Fruit fly (Drosophila melanogaster) whole organism, embryonic: ENCODE measurements around the gene SkpE.

Source experiments
- CG11695 ChIP-seq: fragments of 200-800 bp; sonication (Bioruptor generic); IDR thresholded peaks from 3 replicates; pipeline ENCODE4 v1.3.6; 2022; ENCODE audit warnings: missing biosample characterization, missing genetic modification characterization
- CG12071 ChIP-seq: fragments of 200-800 bp; sonication (Bioruptor generic); optimal IDR thresholded peaks from 3 replicates; lab custom pipeline; 2018; ENCODE audit warnings: missing biosample characterization, mild to moderate bottlenecking, missing genetic modification characterization
- CG12942 ChIP-seq: fragments of 200-800 bp; sonication (Bioruptor generic); optimal IDR thresholded peaks from 3 replicates; lab custom pipeline; 2016; ENCODE audit warnings: missing biosample characterization, missing genetic modification characterization
- CG13123 ChIP-seq: fragments of 200-800 bp; sonication (Bioruptor generic); optimal IDR thresholded peaks from 2 replicates; lab custom pipeline; 2016; ENCODE audit warnings: missing biosample characterization, missing genetic modification characterization
- CG13287 ChIP-seq: fragments of 200-800 bp; sonication (Bioruptor generic); IDR thresholded peaks from 2 replicates; pipeline ENCODE4 v1.3.6; 2022; ENCODE audit warnings: missing biosample characterization, missing genetic modification characterization; ENCODE audit not compliant: partially characterized antibody
- CG13296 ChIP-seq: fragments of 200-800 bp; sonication (Bioruptor generic); optimal IDR thresholded peaks from 3 replicates; lab custom pipeline; 2018; ENCODE audit warnings: missing biosample characterization, mild to moderate bottlenecking, missing genetic modification characterization
- CG13424 ChIP-seq: fragments of 200-800 bp; sonication (Bioruptor generic); optimal IDR thresholded peaks from 2 replicates; lab custom pipeline; 2019; ENCODE audit warnings: missing biosample characterization, mild to moderate bottlenecking, missing genetic modification characterization, moderate library complexity
- CG13894 ChIP-seq: fragments of 200-800 bp; sonication (Bioruptor generic); optimal IDR thresholded peaks from 3 replicates; lab custom pipeline; 2018; ENCODE audit warnings: missing biosample characterization, mild to moderate bottlenecking, missing genetic modification characterization, moderate library complexity
- CG15269 ChIP-seq: fragments of 200-800 bp; sonication (Bioruptor generic); optimal IDR thresholded peaks from 2 replicates; lab custom pipeline; 2018; ENCODE audit warnings: missing biosample characterization, mild to moderate bottlenecking, missing genetic modification characterization, moderate library complexity
- CG1602 ChIP-seq: fragments of 200-800 bp; sonication (Bioruptor generic); optimal IDR thresholded peaks from 3 replicates; lab custom pipeline; 2016; ENCODE audit warnings: missing biosample characterization, missing genetic modification characterization
- CG17359 ChIP-seq: fragments of 200-800 bp; sonication (Bioruptor generic); optimal IDR thresholded peaks from 3 replicates; lab custom pipeline; 2018; ENCODE audit warnings: missing biosample characterization, mild to moderate bottlenecking, missing genetic modification characterization, moderate library complexity
- CG17912 ChIP-seq: fragments of 200-800 bp; sonication (Bioruptor generic); optimal IDR thresholded peaks from 2 replicates; lab custom pipeline; 2018; ENCODE audit warnings: missing biosample characterization, mild to moderate bottlenecking, missing genetic modification characterization
- CG18262 ChIP-seq: fragments of 200-800 bp; optimal IDR thresholded peaks from 3 replicates; lab custom pipeline; 2019; ENCODE audit warnings: missing biosample characterization, mild to moderate bottlenecking, missing genetic modification characterization, moderate library complexity
- CG2712 ChIP-seq: fragments of 200-800 bp; optimal IDR thresholded peaks from 3 replicates; lab custom pipeline; 2019; ENCODE audit warnings: missing biosample characterization, mild to moderate bottlenecking, missing genetic modification characterization, moderate library complexity
- CG30403 ChIP-seq: fragments of 200-800 bp; sonication (Bioruptor generic); optimal IDR thresholded peaks from 3 replicates; lab custom pipeline; 2016; ENCODE audit warnings: missing biosample characterization, missing genetic modification characterization
- CG30431 ChIP-seq: fragments of 200-800 bp; sonication (Bioruptor generic); optimal IDR thresholded peaks from 2 replicates; lab custom pipeline; 2017; ENCODE audit warnings: missing biosample characterization, missing genetic modification characterization
- CG31224 ChIP-seq: fragments of 200-800 bp; sonication (Bioruptor generic); IDR thresholded peaks from 2 replicates; pipeline ENCODE4 v1.3.6; 2022; ENCODE audit warnings: missing biosample characterization, missing genetic modification characterization
- CG3838 ChIP-seq: fragments of 200-800 bp; sonication (Bioruptor generic); optimal IDR thresholded peaks from 3 replicates; lab custom pipeline; 2016; ENCODE audit warnings: missing biosample characterization, missing genetic modification characterization
- CG4328 ChIP-seq: fragments of 200-800 bp; sonication (Bioruptor generic); optimal IDR thresholded peaks from 3 replicates; lab custom pipeline; 2017; ENCODE audit warnings: missing biosample characterization, missing genetic modification reagents, missing genetic modification characterization
- CG5953 ChIP-seq: fragments of 200-800 bp; sonication (Bioruptor generic); IDR thresholded peaks from 2 replicates; pipeline ENCODE4 v1.3.6; 2022; ENCODE audit warnings: missing biosample characterization, missing genetic modification characterization
- CG7271 ChIP-seq: fragments of 200-800 bp; sonication (Bioruptor generic); optimal IDR thresholded peaks from 2 replicates; lab custom pipeline; 2018; ENCODE audit warnings: missing biosample characterization, mild to moderate bottlenecking, missing genetic modification characterization, moderate library complexity
- CG8388 ChIP-seq: fragments of 200-800 bp; sonication (Bioruptor generic); optimal IDR thresholded peaks from 2 replicates; lab custom pipeline; 2019; ENCODE audit warnings: missing biosample characterization, mild to moderate bottlenecking, missing genetic modification characterization, moderate library complexity
- D19A ChIP-seq: fragments of 200-800 bp; optimal IDR thresholded peaks from 3 replicates; lab custom pipeline; 2019; ENCODE audit warnings: missing biosample characterization, mild to moderate bottlenecking, missing genetic modification characterization, moderate library complexity
- D19B ChIP-seq: fragments of 200-800 bp; sonication (Bioruptor generic); optimal IDR thresholded peaks from 2 replicates; lab custom pipeline; 2017; ENCODE audit warnings: missing biosample characterization, mild to moderate bottlenecking, missing genetic modification characterization
- Dip2 ChIP-seq: fragments of 200-800 bp; sonication (Bioruptor generic); IDR thresholded peaks from 2 replicates; pipeline ENCODE4 v1.3.6; 2022; ENCODE audit warnings: missing biosample characterization, missing genetic modification characterization
- Hand ChIP-seq: fragments of 200-800 bp; sonication (Bioruptor generic); optimal IDR thresholded peaks from 2 replicates; lab custom pipeline; 2017; ENCODE audit warnings: mild to moderate bottlenecking, missing biosample characterization, missing genetic modification reagents, missing genetic modification characterization
- Hmr ChIP-seq: fragments of 200-800 bp; sonication (Bioruptor generic); optimal IDR thresholded peaks from 3 replicates; lab custom pipeline; 2017; ENCODE audit warnings: mild to moderate bottlenecking, missing biosample characterization, missing genetic modification reagents, missing genetic modification characterization
- Lpt ChIP-seq: fragments of >200 bp; optimal IDR thresholded peaks from 2 replicates; lab custom pipeline; 2018; ENCODE audit warnings: missing biosample characterization, missing genetic modification characterization
- Rfx ChIP-seq: fragments of 200-800 bp; sonication (Bioruptor generic); IDR thresholded peaks from 2 replicates; pipeline ENCODE4 v1.3.6; 2022; ENCODE audit warnings: missing biosample characterization, missing genetic modification characterization
- Six4 ChIP-seq: fragments of 200-800 bp; sonication (Bioruptor generic); optimal IDR thresholded peaks from 2 replicates; lab custom pipeline; 2016; ENCODE audit warnings: missing biosample characterization, missing genetic modification characterization
- Sox102F ChIP-seq: fragments of 200-800 bp; sonication (Bioruptor generic); optimal IDR thresholded peaks from 2 replicates; lab custom pipeline; 2018; ENCODE audit warnings: missing biosample characterization, mild to moderate bottlenecking, missing genetic modification characterization, moderate library complexity
- Xbp1 ChIP-seq: fragments of 200-800 bp; sonication (Bioruptor generic); optimal IDR thresholded peaks from 3 replicates; lab custom pipeline; 2016; ENCODE audit warnings: missing biosample characterization, mild to moderate bottlenecking, missing genetic modification characterization
- abd-A ChIP-seq: fragments of 200-800 bp; sonication (Bioruptor generic); optimal IDR thresholded peaks from 3 replicates; lab custom pipeline; 2019; ENCODE audit warnings: missing biosample characterization, mild to moderate bottlenecking, missing genetic modification characterization, moderate library complexity
- ac ChIP-seq: fragments of 200-800 bp; sonication (Bioruptor generic); optimal IDR thresholded peaks from 3 replicates; lab custom pipeline; 2017; ENCODE audit warnings: missing biosample characterization, mild to moderate bottlenecking, missing genetic modification characterization
- amos ChIP-seq: fragments of 200-800 bp; sonication (Bioruptor generic); IDR thresholded peaks from 2 replicates; pipeline ENCODE4 v1.3.6; 2022; ENCODE audit warnings: missing biosample characterization, missing genetic modification characterization; ENCODE audit not compliant: partially characterized antibody
- az2 ChIP-seq: fragments of 200-800 bp; sonication (Bioruptor generic); optimal IDR thresholded peaks from 3 replicates; lab custom pipeline; 2016; ENCODE audit warnings: missing biosample characterization, missing genetic modification characterization
- bcd ChIP-seq: fragments of 200-800 bp; sonication (Bioruptor generic); optimal IDR thresholded peaks from 2 replicates; lab custom pipeline; 2017; ENCODE audit warnings: missing biosample characterization, mild to moderate bottlenecking, missing genetic modification characterization
- bigmax ChIP-seq: fragments of 200-800 bp; sonication (Bioruptor generic); optimal IDR thresholded peaks from 2 replicates; lab custom pipeline; 2018; ENCODE audit warnings: missing biosample characterization, mild to moderate bottlenecking, missing genetic modification characterization
- bsh ChIP-seq, 2 experiments: fragments of 200-800 bp; sonication (Bioruptor generic); optimal IDR thresholded peaks; 2 replicates each; lab custom pipeline; 2017 to 2018; ENCODE audit warnings: mild to moderate bottlenecking in 2 of 2, missing biosample characterization in 2 of 2, missing genetic modification characterization in 2 of 2, moderate library complexity in 1 of 2
- chn ChIP-seq: fragments of 200-800 bp; sonication (Bioruptor generic); optimal IDR thresholded peaks from 2 replicates; lab custom pipeline; 2016; ENCODE audit warnings: missing biosample characterization, missing genetic modification characterization
- cwo ChIP-seq: fragments of 200-800 bp; sonication (Bioruptor generic); optimal IDR thresholded peaks from 3 replicates; lab custom pipeline; 2017; ENCODE audit warnings: missing biosample characterization, missing genetic modification characterization, mild to moderate bottlenecking, moderate library complexity, missing genetic modification reagents
- dmrt99B ChIP-seq: fragments of 200-800 bp; sonication (Bioruptor generic); optimal IDR thresholded peaks from 2 replicates; lab custom pipeline; 2018; ENCODE audit warnings: missing biosample characterization, mild to moderate bottlenecking, missing genetic modification characterization, moderate library complexity
- dysf ChIP-seq: fragments of 200-800 bp; sonication (Bioruptor generic); IDR thresholded peaks from 3 replicates; pipeline ENCODE4 v1.3.6; 2022; ENCODE audit warnings: missing biosample characterization, missing genetic modification characterization
- fd96Cb ChIP-seq: fragments of 200-800 bp; sonication (Bioruptor generic); optimal IDR thresholded peaks from 2 replicates; lab custom pipeline; 2018; ENCODE audit warnings: missing biosample characterization, mild to moderate bottlenecking, missing genetic modification characterization, moderate library complexity
- ham ChIP-seq: fragments of 200-800 bp; sonication (Bioruptor generic); IDR thresholded peaks from 2 replicates; pipeline ENCODE4 v1.3.6; 2022; ENCODE audit warnings: missing biosample characterization, missing genetic modification characterization
- luna ChIP-seq: fragments of 200-800 bp; sonication (Bioruptor generic); optimal IDR thresholded peaks from 2 replicates; lab custom pipeline; 2016; ENCODE audit warnings: missing biosample characterization, missing genetic modification characterization
- nmo ChIP-seq: fragments of 200-800 bp; sonication (Bioruptor generic); optimal IDR thresholded peaks from 2 replicates; lab custom pipeline; 2018; ENCODE audit warnings: missing biosample characterization, mild to moderate bottlenecking, missing genetic modification characterization, moderate library complexity
- pfk ChIP-seq: fragments of 200-800 bp; sonication (Bioruptor generic); optimal IDR thresholded peaks from 2 replicates; lab custom pipeline; 2018; ENCODE audit warnings: missing biosample characterization, mild to moderate bottlenecking, missing genetic modification characterization, moderate library complexity
- pita ChIP-seq: fragments of 200-800 bp; sonication (Bioruptor generic); optimal IDR thresholded peaks from 2 replicates; lab custom pipeline; 2017; ENCODE audit warnings: missing biosample characterization, mild to moderate bottlenecking, missing genetic modification characterization
- sob ChIP-seq: fragments of 200-800 bp; sonication (Bioruptor generic); IDR thresholded peaks from 2 replicates; pipeline ENCODE4 v1.3.6; 2022; ENCODE audit warnings: missing biosample characterization, missing genetic modification characterization
- sqz ChIP-seq: fragments of 200-800 bp; sonication (Bioruptor generic); optimal IDR thresholded peaks from 3 replicates; lab custom pipeline; 2018; ENCODE audit warnings: missing biosample characterization, mild to moderate bottlenecking, missing genetic modification characterization

Gene SkpE

dm6 chrX:19818617-19819016 is 5.3 kb downstream of the SkpE start (continued):
- TF ChIP-seq ham (GFP tag; lab: Robert Waterston, UW), result no peak
- TF ChIP-seq CG1602 (GFP tag; lab: Kevin White, UChicago), result no peak
- TF ChIP-seq CG31224 (GFP tag; lab: Robert Waterston, UW), result no peak
- no peak for TF ChIP-seq CG4328 (GFP tag; lab: Kevin White, UChicago)
- no peak for TF ChIP-seq D19B (GFP tag; lab: Kevin White, UChicago)
- no peak for TF ChIP-seq CG30431 (GFP tag; lab: Kevin White, UChicago)
- peak; percentile 29 for TF ChIP-seq Hand (GFP tag; lab: Kevin White, UChicago)
- peak; percentile 40 for TF ChIP-seq Sox102F
- TF ChIP-seq Rfx, result no peak
- TF ChIP-seq chn, result no peak
- TF ChIP-seq Lpt, result no peak
- TF ChIP-seq CG18262 (tag; lab: Kevin White, UChicago), result no peak
- TF ChIP-seq bigmax, result no peak
- no peak for TF ChIP-seq CG7271 (tag; lab: Kevin White, UChicago)
- TF ChIP-seq abd-A (tag; lab: Kevin White, UChicago), result no peak
- peak; percentile 20 for TF ChIP-seq CG15269 (tag; lab: Kevin White, UChicago)
- TF ChIP-seq CG13123 (GFP tag; lab: Kevin White, UChicago), result no peak
- TF ChIP-seq dmrt99B, result peak; percentile 55
- TF ChIP-seq Xbp1, result no peak
- TF ChIP-seq CG13894, result no peak
- TF ChIP-seq CG11695 (GFP tag; lab: Robert Waterston, UW), result no peak
- TF ChIP-seq CG3838, result no peak
- no peak for TF ChIP-seq CG13287 (GFP tag; lab: Robert Waterston, UW)
- no peak for TF ChIP-seq CG2712 (tag; lab: Kevin White, UChicago)
- peak in 1 of 2 experiments; percentile 30 for TF ChIP-seq bsh (GFP tag; optimal IDR thresholded peaks at IDR 0.05; lab: Kevin White, UChicago)
- TF ChIP-seq CG8388, result no peak
- no peak for TF ChIP-seq Six4
- peak; percentile 10 for TF ChIP-seq fd96Cb
- TF ChIP-seq nmo (GFP tag; lab: Kevin White, UChicago), result no peak
- TF ChIP-seq bcd (GFP tag; lab: Kevin White, UChicago), result no peak
- TF ChIP-seq pfk, result no peak
- TF ChIP-seq luna (GFP tag; lab: Kevin White, UChicago), result no peak
- TF ChIP-seq amos (GFP tag; lab: Robert Waterston, UW), result no peak
- no peak for TF ChIP-seq D19A (tag; lab: Kevin White, UChicago)
- no peak for TF ChIP-seq CG12071
- TF ChIP-seq CG13424 (tag; lab: Kevin White, UChicago), result peak; percentile 16
- TF ChIP-seq CG30403 (GFP tag; lab: Kevin White, UChicago), result peak; percentile 9
- TF ChIP-seq sqz (GFP tag; lab: Kevin White, UChicago), result no peak
- no peak for TF ChIP-seq CG17359 (tag; lab: Kevin White, UChicago)
- TF ChIP-seq dysf (GFP tag; lab: Robert Waterston, UW), result no peak
- TF ChIP-seq CG13296 (GFP tag; lab: Kevin White, UChicago), result peak; percentile 1
- no peak for TF ChIP-seq az2 (GFP tag; lab: Kevin White, UChicago)
- no peak for TF ChIP-seq CG5953 (GFP tag; lab: Robert Waterston, UW)
- TF ChIP-seq pita (GFP tag; lab: Kevin White, UChicago), result no peak
- TF ChIP-seq CG12942 (GFP tag; lab: Kevin White, UChicago), result no peak
- TF ChIP-seq Hmr (GFP tag; lab: Kevin White, UChicago), result peak; percentile 47
- TF ChIP-seq ac, result no peak
- no peak for TF ChIP-seq Dip2 (GFP tag; lab: Robert Waterston, UW)
- TF ChIP-seq cwo (GFP tag; lab: Kevin White, UChicago), result no peak
- TF ChIP-seq CG17912, result no peak
- TF ChIP-seq sob (GFP tag; lab: Robert Waterston, UW), result no peak
